Worm (Caenorhabditis elegans): ENCODE data around the gene B0334.13.

ce11 chrII:11444973-11445372 is 43.1 kb upstream of the B0334.13 start, which contains the start of gene W02B12.13:
- TF ChIP-seq W03F9.2 (tag; optimal IDR thresholded peaks at IDR 0.05) (no peak), him-1 (tag; optimal IDR thresholded peaks at IDR 0.05) (no peak)

Data from whole organism, L4/young adult.